Worm (Caenorhabditis elegans) whole organism, L3 larva: ENCODE measurements around the gene slc-9B.2.

Experiments used
- aly-2 ChIP-seq: fragments of 150-350 bp; optimal IDR thresholded peaks from 2 replicates; lab custom pipeline; 2014; ENCODE audit warnings: missing biosample characterization, missing genetic modification characterization
- ama-1 ChIP-seq: fragments of 150-350 bp; optimal IDR thresholded peaks from 2 replicates; lab custom pipeline; 2018
- ceh-16 ChIP-seq: sonication (generic microtip); optimal IDR thresholded peaks from 2 replicates; lab custom pipeline; 2017; ENCODE audit warnings: missing biosample characterization, missing genetic modification characterization
- elt-2 ChIP-seq: sonication (generic microtip); optimal IDR thresholded peaks from 2 replicates; lab custom pipeline; 2016; ENCODE audit warnings: missing genetic modification reagents, mild to moderate bottlenecking, missing genetic modification characterization, missing compliant biosample characterization
- fos-1 ChIP-seq: fragments of 150-350 bp; optimal IDR thresholded peaks from 2 replicates; lab custom pipeline; 2014; ENCODE audit warnings: missing biosample characterization, missing genetic modification characterization
- mdl-1 ChIP-seq: fragments of 150-350 bp; optimal IDR thresholded peaks from 2 replicates; lab custom pipeline; 2014; ENCODE audit warnings: missing biosample characterization, missing genetic modification characterization
- mml-1 ChIP-seq: fragments of 150-350 bp; sonication (generic microtip); optimal IDR thresholded peaks from 3 replicates; lab custom pipeline; 2014; ENCODE audit warnings: missing biosample characterization, missing genetic modification characterization
- nhr-12 ChIP-seq: fragments of 150-350 bp; optimal IDR thresholded peaks from 2 replicates; lab custom pipeline; 2014; ENCODE audit warnings: missing biosample characterization, missing genetic modification characterization
- nhr-76 ChIP-seq: fragments of 150-350 bp; sonication (generic microtip); optimal IDR thresholded peaks from 5 replicates; lab custom pipeline; 2014; ENCODE audit warnings: missing biosample characterization, missing genetic modification characterization
- nhr-77 ChIP-seq: fragments of 150-350 bp; optimal IDR thresholded peaks from 2 replicates; lab custom pipeline; 2014; ENCODE audit warnings: missing biosample characterization, missing genetic modification characterization
- pha-4 ChIP-seq: fragments of 150-350 bp; optimal IDR thresholded peaks from 2 replicates; lab custom pipeline; 2014; ENCODE audit warnings: missing biosample characterization, missing genetic modification reagents, missing genetic modification characterization
- snpc-4 ChIP-seq: fragments of 150-350 bp; optimal IDR thresholded peaks from 2 replicates; lab custom pipeline; 2014; ENCODE audit warnings: missing biosample characterization, missing genetic modification characterization
- unc-62 ChIP-seq: fragments of 150-350 bp; sonication (generic microtip); optimal IDR thresholded peaks from 4 replicates; lab custom pipeline; 2014; ENCODE audit warnings: missing biosample characterization, missing genetic modification reagents, missing genetic modification characterization
- ztf-11 ChIP-seq: fragments of 150-350 bp; optimal IDR thresholded peaks from 2 replicates; lab custom pipeline; 2014; ENCODE audit warnings: missing biosample characterization, missing genetic modification characterization

DNA sequence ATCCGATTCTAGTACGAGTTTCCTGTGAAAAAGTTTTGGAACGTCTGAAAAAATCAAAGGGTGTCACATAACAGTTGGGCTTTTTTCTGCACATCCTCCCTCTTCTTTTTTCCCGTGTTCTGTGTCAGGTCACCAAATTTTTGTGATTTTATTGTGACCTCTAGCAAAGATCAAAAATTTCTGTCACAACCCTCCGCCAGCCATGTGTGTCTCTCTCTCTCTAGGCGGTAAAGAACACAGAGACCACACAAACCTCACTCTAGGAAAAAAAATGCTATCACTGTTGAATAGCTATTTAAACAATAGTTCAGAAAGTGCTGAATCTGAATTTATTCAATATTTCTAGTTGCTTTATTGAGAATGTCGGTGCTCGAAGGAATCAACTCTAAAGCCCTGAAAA is 51.8 kb downstream of the slc-9B.2 start, which contains the start of gene gst-44:
- no peak for TF ChIP-seq ztf-11 (tag; lab: Kevin White, UChicago)
- TF ChIP-seq mdl-1 (tag; lab: Kevin White, UChicago), result no peak
- TF ChIP-seq mml-1, result no peak
- TF ChIP-seq ama-1, result no peak
- TF ChIP-seq elt-2, result peak; percentile 39
- no peak for TF ChIP-seq nhr-76 (tag; lab: Kevin White, UChicago)
- no peak for TF ChIP-seq snpc-4 (tag; lab: Kevin White, UChicago)
- no peak for TF ChIP-seq nhr-77
- no peak for TF ChIP-seq fos-1
- no peak for TF ChIP-seq aly-2 (tag; lab: Kevin White, UChicago)
- no peak for TF ChIP-seq unc-62 (GFP tag; lab: Kevin White, UChicago)
- no peak for TF ChIP-seq pha-4 (tag; lab: Kevin White, UChicago)
- TF ChIP-seq ceh-16 (tag; lab: Kevin White, UChicago), result no peak
- no peak for TF ChIP-seq nhr-12 (tag; lab: Kevin White, UChicago)
